Worm (Caenorhabditis elegans) whole organism, midembryonic: ENCODE measurements around the gene dhhc-1.

Source experiments
- T22C8.4 ChIP-seq: fragments of 200-800 bp; sonication (Bioruptor generic); IDR thresholded peaks from 2 replicates; pipeline ENCODE4 v1.3.6; 2022; ENCODE audit warnings: missing genetic modification characterization, missing compliant biosample characterization
- cog-1 ChIP-seq: sonication (generic microtip); optimal IDR thresholded peaks from 2 replicates; lab custom pipeline; 2016; ENCODE audit warnings: missing genetic modification characterization, missing compliant biosample characterization
- flt-1 ChIP-seq: fragments of 200-800 bp; sonication (Bioruptor generic); IDR thresholded peaks from 2 replicates; pipeline ENCODE4 v1.3.6; 2022; ENCODE audit warnings: missing genetic modification characterization, missing compliant biosample characterization
- klf-2 ChIP-seq: fragments of 200-800 bp; sonication (Bioruptor generic); conservative IDR thresholded peaks from 2 replicates; pipeline ENCODE4 v1.3.6; 2022; ENCODE audit warnings: missing genetic modification reagents, missing genetic modification characterization, missing compliant biosample characterization
- med-1 ChIP-seq: sonication (generic microtip); optimal IDR thresholded peaks from 2 replicates; lab custom pipeline; 2017; ENCODE audit warnings: missing genetic modification characterization, mild to moderate bottlenecking, missing compliant biosample characterization, antibody characterized with exemption, missing genetic modification reagents; ENCODE audit not compliant: insufficient read depth
- ref-1 ChIP-seq: fragments of 200-800 bp; sonication (Bioruptor generic); conservative IDR thresholded peaks from 2 replicates; pipeline ENCODE4 v1.3.6; 2022; ENCODE audit warnings: missing genetic modification reagents, missing genetic modification characterization, missing compliant biosample characterization
- tab-1 ChIP-seq: fragments of 200-800 bp; sonication (Bioruptor generic); IDR thresholded peaks from 2 replicates; pipeline ENCODE4 v1.3.6; 2022; ENCODE audit warnings: missing genetic modification characterization, missing compliant biosample characterization
- ztf-23 ChIP-seq: fragments of 200-800 bp; sonication (Bioruptor generic); IDR thresholded peaks from 2 replicates; pipeline ENCODE4 v1.3.6; 2022; ENCODE audit warnings: missing genetic modification reagents, missing genetic modification characterization, missing compliant biosample characterization
- ztf-29 ChIP-seq: fragments of 200-800 bp; sonication (Bioruptor generic); IDR thresholded peaks from 2 replicates; pipeline ENCODE4 v1.3.6; 2022; ENCODE audit warnings: missing genetic modification reagents, missing genetic modification characterization, missing compliant biosample characterization

ce11 chrX:15081486-15081885 is 18.7 kb downstream of the dhhc-1 start:
- TF ChIP-seq ztf-29 (GFP tag; lab: Robert Waterston, UW) (no peak), tab-1 (GFP tag; lab: Robert Waterston, UW) (no peak), med-1 (GFP tag; lab: Kevin White, UChicago) (no peak), flt-1 (GFP tag; lab: Robert Waterston, UW) (no peak), T22C8.4 (no peak), klf-2 (GFP tag; lab: Robert Waterston, UW) (no peak), ref-1 (GFP tag; lab: Robert Waterston, UW) (no peak), ztf-23 (GFP tag; lab: Robert Waterston, UW) (no peak), cog-1 (no peak)
